Worm (Caenorhabditis elegans): ENCODE measurements around the gene C17C3.3.

DNA sequence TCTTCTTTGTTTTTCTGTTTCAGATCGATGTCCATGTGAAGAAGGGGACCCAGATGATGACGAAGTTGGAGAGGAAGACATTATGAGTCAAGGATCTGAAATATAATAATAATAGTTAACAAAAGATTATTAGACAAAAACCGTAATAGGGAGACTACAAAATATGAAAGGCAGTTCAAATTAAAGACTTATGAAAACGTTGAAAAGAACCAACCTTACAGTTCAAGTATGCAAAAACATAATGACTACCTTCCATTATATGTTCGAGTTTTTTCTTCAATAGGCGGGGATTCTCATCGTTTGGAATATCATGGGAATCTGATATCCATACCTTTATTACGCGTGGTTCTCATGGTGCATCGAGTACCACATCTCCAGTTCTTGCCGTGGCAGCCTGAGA lies 27.9 kb upstream of the C17C3.3 start, which contains the start of gene hlh-26:
- TF ChIP-seq nfya-1 (tag; optimal IDR thresholded peaks at IDR 0.05; ENCODE audit: borderline replicate concordance, insufficient read depth): no peak
- no peak for TF ChIP-seq madf-10 (tag; optimal IDR thresholded peaks at IDR 0.05)
- no peak for TF ChIP-seq unc-62 (GFP tag; optimal IDR thresholded peaks at IDR 0.05)
- TF ChIP-seq him-1 (tag; optimal IDR thresholded peaks at IDR 0.05): no peak
- TF ChIP-seq mxl-1 (tag; optimal IDR thresholded peaks at IDR 0.05): no peak
- no peak for TF ChIP-seq ets-4 (GFP tag; optimal IDR thresholded peaks at IDR 0.05)
- TF ChIP-seq tbp1 (GFP tag; optimal IDR thresholded peaks at IDR 0.05): no peak
- no peak for TF ChIP-seq dpff-1 (tag; optimal IDR thresholded peaks at IDR 0.05)
- TF ChIP-seq ceh-79 (tag; optimal IDR thresholded peaks at IDR 0.05): no peak
- no peak for TF ChIP-seq hsf-1 (GFP tag; IDR thresholded peaks at IDR 0.05)
- TF ChIP-seq bed-2 (GFP tag; IDR thresholded peaks at IDR 0.05): no peak
- TF ChIP-seq F49E8.2 (tag; optimal IDR thresholded peaks at IDR 0.05; ENCODE audit: insufficient read depth): no peak
- TF ChIP-seq T26A5.8 (tag; optimal IDR thresholded peaks at IDR 0.05): no peak
